Worm (Caenorhabditis elegans): ENCODE results near the gene F56B3.2.
"Not testable (repeated sequence)": the region's sequence is repeated elsewhere in the genome, so short reads cannot be mapped to it uniquely, and the experiment has no call there.

Gene F56B3.2

ce11 chrIV:782393-782792, 14.0 kb upstream of the F56B3.2 start:
- TF ChIP-seq unc-39 (tag; optimal IDR thresholded peaks at IDR 0.05) (no peak), fkh-2 (tag; optimal IDR thresholded peaks at IDR 0.05) (no peak), daf-12 (tag; optimal IDR thresholded peaks at IDR 0.05) (no peak), egl-27 (tag; optimal IDR thresholded peaks at IDR 0.05) (no peak), ceh-82 (tag; optimal IDR thresholded peaks at IDR 0.05) (no peak), nhr-237 (tag; optimal IDR thresholded peaks at IDR 0.05) (no peak), hmg-11 (tag; optimal IDR thresholded peaks at IDR 0.05) (no peak), nhr-12 (tag; optimal IDR thresholded peaks at IDR 0.05) (no peak), nhr-11 (tag; optimal IDR thresholded peaks at IDR 0.05) (no peak), elt-1 (tag; optimal IDR thresholded peaks at IDR 0.05) (no peak)

- TF ChIP-seq ama-1 (optimal IDR thresholded peaks at IDR 0.05) (no peak), pha-4 (tag; optimal IDR thresholded peaks at IDR 0.05) (peak; percentile 9)
Measured at ce11 chrIV:778484-778883, 10.1 kb upstream of the F56B3.2 start, which contains the start of gene ugt-52. Gene ugt-52 (plus strand): TSS chrIV:778784.

ce11 chrIV:773580-773979, 5.2 kb upstream of the F56B3.2 start:
- no peak for TF ChIP-seq ceh-16 (tag; optimal IDR thresholded peaks at IDR 0.05)
- no peak for TF ChIP-seq ztf-4 (tag; optimal IDR thresholded peaks at IDR 0.05)
- TF ChIP-seq pha-4 (tag; optimal IDR thresholded peaks at IDR 0.05): no peak
- no peak for TF ChIP-seq nfya-1 (tag; optimal IDR thresholded peaks at IDR 0.05; ENCODE audit: insufficient read depth)
- TF ChIP-seq ceh-9 (tag; optimal IDR thresholded peaks at IDR 0.05): no peak
- TF ChIP-seq elt-1 (tag; optimal IDR thresholded peaks at IDR 0.05): no peak
- TF ChIP-seq ceh-28 (tag; optimal IDR thresholded peaks at IDR 0.05): no peak
- TF ChIP-seq mdl-1 (tag; optimal IDR thresholded peaks at IDR 0.05): no peak
- TF ChIP-seq egl-5 (tag; optimal IDR thresholded peaks at IDR 0.05): no peak
- no peak for TF ChIP-seq nhr-76 (tag; optimal IDR thresholded peaks at IDR 0.05)

ce11 chrIV:772931-773330, 4.5 kb upstream of the F56B3.2 start, which contains the start of gene mrpl-2:
Gene mrpl-2 (plus strand): TSS chrIV:773237.
- TF ChIP-seq mdl-1 (tag; optimal IDR thresholded peaks at IDR 0.05) (no peak), lin-15B (tag; optimal IDR thresholded peaks at IDR 0.05) (peak; percentile 58), nhr-77 (tag; optimal IDR thresholded peaks at IDR 0.05) (no peak), nhr-237 (tag; optimal IDR thresholded peaks at IDR 0.05) (no peak)

ce11 chrIV:771061-771460, 2.7 kb upstream of the F56B3.2 start, which contains the start of gene F56B3.9:
Gene F56B3.9 (plus strand): TSS chrIV:771361.
- TF ChIP-seq fos-1, nhr-77, lsy-12 (tag; optimal IDR thresholded peaks at IDR 0.05): not testable (repeated sequence)

- TF ChIP-seq nhr-77 (tag; optimal IDR thresholded peaks at IDR 0.05) (no peak), lin-15B (tag; optimal IDR thresholded peaks at IDR 0.05) (no peak), lin-39 (tag; optimal IDR thresholded peaks at IDR 0.05) (no peak), mdl-1 (tag; optimal IDR thresholded peaks at IDR 0.05) (no peak), unc-39 (tag; optimal IDR thresholded peaks at IDR 0.05) (no peak), zag-1 (tag; optimal IDR thresholded peaks at IDR 0.05) (no peak), egl-27 (tag; optimal IDR thresholded peaks at IDR 0.05) (no peak), ceh-82 (tag; optimal IDR thresholded peaks at IDR 0.05) (no peak), mml-1 (tag; optimal IDR thresholded peaks at IDR 0.05) (no peak), aly-2 (tag; optimal IDR thresholded peaks at IDR 0.05) (no peak), ceh-28 (tag; optimal IDR thresholded peaks at IDR 0.05) (no peak), nhr-67 (tag; optimal IDR thresholded peaks at IDR 0.05) (no peak), nfya-1 (tag; optimal IDR thresholded peaks at IDR 0.05; ENCODE audit: insufficient read depth) (no peak), ama-1 (optimal IDR thresholded peaks at IDR 0.05) (peak; percentile 88), nhr-23 (tag; optimal IDR thresholded peaks at IDR 0.05) (peak; percentile 23), eor-1 (tag; optimal IDR thresholded peaks at IDR 0.05) (no peak), fkh-10 (GFP tag; optimal IDR thresholded peaks at IDR 0.05) (no peak), unc-62 (GFP tag; optimal IDR thresholded peaks at IDR 0.05) (peak; percentile 14), nhr-43 (tag; optimal IDR thresholded peaks at IDR 0.05; ENCODE audit: poor library complexity, severe bottlenecking) (no peak), pqm-1 (tag; optimal IDR thresholded peaks at IDR 0.05) (no peak), sea-2 (GFP tag; optimal IDR thresholded peaks at IDR 0.05) (no peak)
Measured at ce11 chrIV:763377-764063, 4.9 kb downstream of the F56B3.2 start, which contains the start of gene col-103. Gene col-103 (minus strand): TSS chrIV:763678.

Measured in whole organism, L3 larva.